4 worm cellular contexts compared by ENCODE assay signal in genomic region chrII:6721581-6721980, ce11.
A peak's percentile ranks its signal among the peaks of the same experiment; 100 is the strongest.
TF ChIP-seq lines count a peak whose summit lies in the region.

No protein-coding gene starts in this region.

TF ChIP-seq in whole organism, L2 larva, 48 proteins besides CTCF, POLR2A, EP300 and RAD21:
- peak; percentile 23 for TF ChIP-seq C34F6.9 (tag; optimal IDR thresholded peaks at IDR 0.05; lab: Kevin White, UChicago)
- no peak for TF ChIP-seq elt-3 (tag; optimal IDR thresholded peaks at IDR 0.05; lab: Kevin White, UChicago)
- peak; percentile 11 for TF ChIP-seq sma-9 (GFP tag; optimal IDR thresholded peaks at IDR 0.05; lab: Kevin White, UChicago)
- no peak for TF ChIP-seq sma-9 (tag; optimal IDR thresholded peaks at IDR 0.05; lab: Kevin White, UChicago)
- TF ChIP-seq lin-13 (GFP tag; optimal IDR thresholded peaks at IDR 0.05; lab: Kevin White, UChicago): peak; percentile 14
- TF ChIP-seq F13H6.1 (tag; optimal IDR thresholded peaks at IDR 0.05; lab: Kevin White, UChicago): peak; percentile 3
- TF ChIP-seq gmeb-1 (tag; optimal IDR thresholded peaks at IDR 0.05; lab: Kevin White, UChicago): peak; percentile 26
- TF ChIP-seq lsy-2 (tag; optimal IDR thresholded peaks at IDR 0.05; lab: Kevin White, UChicago): peak in 1 of 2 experiments; percentile 39
- TF ChIP-seq sma-3 (GFP tag; optimal IDR thresholded peaks at IDR 0.05; lab: Kevin White, UChicago): no peak
- peak; percentile 54 for TF ChIP-seq nhr-129 (tag; optimal IDR thresholded peaks at IDR 0.05; lab: Kevin White, UChicago)
- TF ChIP-seq snpc-4 (tag; optimal IDR thresholded peaks at IDR 0.05; lab: Kevin White, UChicago): peak; percentile 17
- peak; percentile 30 for TF ChIP-seq crh-2 (tag; optimal IDR thresholded peaks at IDR 0.05; lab: Kevin White, UChicago)

TF ChIP-seq in whole organism, L4 larva, 104 proteins besides CTCF, POLR2A, EP300 and RAD21 (continues in another document):
- peak; percentile 21 for TF ChIP-seq spr-1 (tag; optimal IDR thresholded peaks at IDR 0.05; lab: Kevin White, UChicago)
- TF ChIP-seq mes-2 (tag; optimal IDR thresholded peaks at IDR 0.05; lab: Kevin White, UChicago; ENCODE audit: poor library complexity, severe bottlenecking): peak; percentile 50
- TF ChIP-seq ceh-44 (GFP tag; IDR thresholded peaks at IDR 0.05; lab: Robert Waterston, UW): 0 out of 2 replicates have a peak, but pooled peaks have one; percentile 23
- no peak for TF ChIP-seq sdz-12 (GFP tag; optimal IDR thresholded peaks at IDR 0.05; lab: Kevin White, UChicago)
- 0 out of 2 replicates have a peak, but pooled peaks have one; percentile 33 for TF ChIP-seq tra-1 (GFP tag; IDR thresholded peaks at IDR 0.05; lab: Robert Waterston, UW)
- no peak for TF ChIP-seq daf-12 (tag; optimal IDR thresholded peaks at IDR 0.05; lab: Kevin White, UChicago)
- no peak for TF ChIP-seq ama-1 (optimal IDR thresholded peaks at IDR 0.05; lab: Kevin White, UChicago)
- no peak for TF ChIP-seq zip-2 (tag; optimal IDR thresholded peaks at IDR 0.05; lab: Kevin White, UChicago)
- peak; percentile 59; the same call in 1 of the 2 replicates for TF ChIP-seq dmd-9 (GFP tag; IDR thresholded peaks at IDR 0.05; lab: Robert Waterston, UW)
- peak; percentile 32 for TF ChIP-seq nhr-28 (tag; optimal IDR thresholded peaks at IDR 0.05; lab: Kevin White, UChicago)
- TF ChIP-seq unc-130 (GFP tag; optimal IDR thresholded peaks at IDR 0.05; lab: Kevin White, UChicago): peak; percentile 26
- TF ChIP-seq dmd-6 (GFP tag; IDR thresholded peaks at IDR 0.05; lab: Robert Waterston, UW): peak; percentile 43
- TF ChIP-seq nhr-42 (GFP tag; IDR thresholded peaks at IDR 0.05; lab: Robert Waterston, UW): 0 out of 2 replicates have a peak, but pooled peaks have one; percentile 18
- 0 out of 2 replicates have a peak, but pooled peaks have one; percentile 71 for TF ChIP-seq dmd-8 (GFP tag; IDR thresholded peaks at IDR 0.05; lab: Robert Waterston, UW)
- TF ChIP-seq T20F7.1 (GFP tag; optimal IDR thresholded peaks at IDR 0.05; lab: Kevin White, UChicago): no peak
- TF ChIP-seq nhr-41 (GFP tag; IDR thresholded peaks at IDR 0.05; lab: Robert Waterston, UW): peak; percentile 63; the same call in 1 of the 2 replicates
- peak; percentile 27 for TF ChIP-seq mxl-3 (GFP tag; optimal IDR thresholded peaks at IDR 0.05; lab: Kevin White, UChicago)
- TF ChIP-seq madf-5 (GFP tag; IDR thresholded peaks at IDR 0.05; lab: Robert Waterston, UW): 0 out of 4 replicates have a peak, but pooled peaks of 1 of the 2 experiments have one; percentile 58
- peak in 1 of 2 experiments; percentile 4 for TF ChIP-seq hif-1 (tag; optimal IDR thresholded peaks at IDR 0.05; lab: Kevin White, UChicago)
- 0 out of 2 replicates have a peak, but pooled peaks have one; percentile 38 for TF ChIP-seq ctbp-1 (GFP tag; IDR thresholded peaks at IDR 0.05; lab: Robert Waterston, UW)
- TF ChIP-seq ceh-20 (GFP tag; IDR thresholded peaks at IDR 0.05; lab: Robert Waterston, UW): 0 out of 2 replicates have a peak, but pooled peaks have one; percentile 48
- TF ChIP-seq hmg-1.1 (GFP tag; IDR thresholded peaks at IDR 0.05; lab: Robert Waterston, UW): peak; percentile 68
- peak in 1 of 2 experiments; percentile 3 for TF ChIP-seq lsy-2 (tag; optimal IDR thresholded peaks at IDR 0.05; lab: Kevin White, UChicago)
- peak; percentile 35 for TF ChIP-seq mep-1 (tag; optimal IDR thresholded peaks at IDR 0.05; lab: Kevin White, UChicago)

TF ChIP-seq in whole organism, late embryonic, 69 proteins besides CTCF, POLR2A, EP300 and RAD21 (continues in another document):
- TF ChIP-seq zip-5 (tag; optimal IDR thresholded peaks at IDR 0.05; lab: Kevin White, UChicago) (no peak), rnt-1 (tag; optimal IDR thresholded peaks at IDR 0.05; lab: Kevin White, UChicago) (peak; percentile 28), sdc-2 (tag; optimal IDR thresholded peaks at IDR 0.05; lab: Kevin White, UChicago) (no peak), npax-4 (tag; optimal IDR thresholded peaks at IDR 0.05; lab: Kevin White, UChicago) (no peak), sox-2 (GFP tag; IDR thresholded peaks at IDR 0.05; lab: Robert Waterston, UW) (no peak), pag-3 (tag; optimal IDR thresholded peaks at IDR 0.05; lab: Kevin White, UChicago; ENCODE audit: borderline replicate concordance) (no peak), eyg-1 (tag; optimal IDR thresholded peaks at IDR 0.05; lab: Kevin White, UChicago) (no peak), madf-2 (tag; optimal IDR thresholded peaks at IDR 0.05; lab: Kevin White, UChicago) (no peak), mec-3 (tag; optimal IDR thresholded peaks at IDR 0.05; lab: Kevin White, UChicago; ENCODE audit: borderline replicate concordance) (no peak), nhr-11 (tag; optimal IDR thresholded peaks at IDR 0.05; lab: Kevin White, UChicago) (no peak), pat-9 (tag; optimal IDR thresholded peaks at IDR 0.05; lab: Kevin White, UChicago) (no peak), C08G9.2 (tag; optimal IDR thresholded peaks at IDR 0.05; lab: Kevin White, UChicago) (no peak), sox-4 (tag; optimal IDR thresholded peaks at IDR 0.05; lab: Kevin White, UChicago) (no peak), F13H6.1 (tag; optimal IDR thresholded peaks at IDR 0.05; lab: Kevin White, UChicago) (no peak), ceh-30 (tag; optimal IDR thresholded peaks at IDR 0.05; lab: Kevin White, UChicago) (no peak), ceh-6 (GFP tag; optimal IDR thresholded peaks at IDR 0.05; lab: Kevin White, UChicago) (peak; percentile 13), ceh-31 (tag; optimal IDR thresholded peaks at IDR 0.05; lab: Kevin White, UChicago) (peak; percentile 28), elt-4 (tag; optimal IDR thresholded peaks at IDR 0.05; lab: Kevin White, UChicago) (no peak), ttx-3 (tag; optimal IDR thresholded peaks at IDR 0.05; lab: Kevin White, UChicago) (no peak), K02D7.2 (tag; optimal IDR thresholded peaks at IDR 0.05; lab: Kevin White, UChicago) (no peak), hlh-8 (tag; optimal IDR thresholded peaks at IDR 0.05; lab: Kevin White, UChicago) (no peak), ceh-9 (tag; optimal IDR thresholded peaks at IDR 0.05; lab: Kevin White, UChicago) (no peak), gmeb-2 (tag; optimal IDR thresholded peaks at IDR 0.05; lab: Kevin White, UChicago) (peak; percentile 20), hlh-6 (tag; optimal IDR thresholded peaks at IDR 0.05; lab: Kevin White, UChicago) (no peak), tbx-7 (tag; optimal IDR thresholded peaks at IDR 0.05; lab: Kevin White, UChicago) (no peak), ceh-18 (tag; optimal IDR thresholded peaks at IDR 0.05; lab: Kevin White, UChicago) (peak; percentile 15), C38D4.7 (GFP tag; optimal IDR thresholded peaks at IDR 0.05; lab: Kevin White, UChicago) (peak; percentile 39), ceh-22 (tag; optimal IDR thresholded peaks at IDR 0.05; lab: Kevin White, UChicago) (no peak), ref-2 (tag; optimal IDR thresholded peaks at IDR 0.05; lab: Kevin White, UChicago) (peak; percentile 21), elt-2 (tag; optimal IDR thresholded peaks at IDR 0.05; lab: Kevin White, UChicago) (peak; percentile 17)

TF ChIP-seq in whole organism, mixed stage, embryonic, 35 proteins besides CTCF, POLR2A, EP300 and RAD21:
- no peak for TF ChIP-seq ceh-39 (tag; optimal IDR thresholded peaks at IDR 0.05; lab: Kevin White, UChicago)
- no peak for TF ChIP-seq mls-2 (tag; optimal IDR thresholded peaks at IDR 0.05; lab: Kevin White, UChicago)
- peak; percentile 34 for TF ChIP-seq bed-3 (GFP tag; optimal IDR thresholded peaks at IDR 0.05; lab: Kevin White, UChicago)
- peak; percentile 48 for TF ChIP-seq unc-39 (tag; optimal IDR thresholded peaks at IDR 0.05; lab: Kevin White, UChicago)
- TF ChIP-seq flh-1 (GFP tag; optimal IDR thresholded peaks at IDR 0.05; lab: Kevin White, UChicago): no peak
- TF ChIP-seq unc-120 (tag; optimal IDR thresholded peaks at IDR 0.05; lab: Kevin White, UChicago; ENCODE audit: poor library complexity, severe bottlenecking): peak; percentile 41
- peak; percentile 42 for TF ChIP-seq sptf-1 (tag; optimal IDR thresholded peaks at IDR 0.05; lab: Kevin White, UChicago)
- TF ChIP-seq nhr-76 (tag; optimal IDR thresholded peaks at IDR 0.05; lab: Kevin White, UChicago): no peak
- TF ChIP-seq pha-4 (tag; optimal IDR thresholded peaks at IDR 0.05; lab: Kevin White, UChicago): no peak
- TF ChIP-seq mep-1 (tag; optimal IDR thresholded peaks at IDR 0.05; lab: Kevin White, UChicago): peak; percentile 5
- TF ChIP-seq elt-1 (tag; optimal IDR thresholded peaks at IDR 0.05; lab: Kevin White, UChicago; ENCODE audit: borderline replicate concordance, insufficient read depth): no peak
- no peak for TF ChIP-seq cnd-1 (tag; optimal IDR thresholded peaks at IDR 0.05; lab: Kevin White, UChicago)
- no peak for TF ChIP-seq lin-13 (tag; optimal IDR thresholded peaks at IDR 0.05; lab: Kevin White, UChicago)
- TF ChIP-seq snpc-4 (tag; optimal IDR thresholded peaks at IDR 0.05; lab: Kevin White, UChicago): no peak
- TF ChIP-seq lin-32 (GFP tag; optimal IDR thresholded peaks at IDR 0.05; lab: Kevin White, UChicago): no peak
- peak; percentile 30 for TF ChIP-seq drap-1 (GFP tag; optimal IDR thresholded peaks at IDR 0.05; lab: Kevin White, UChicago)
- no peak for TF ChIP-seq hlh-1 (tag; optimal IDR thresholded peaks at IDR 0.05; lab: Kevin White, UChicago)
- peak; percentile 52 for TF ChIP-seq M03D4.4 (tag; optimal IDR thresholded peaks at IDR 0.05; lab: Kevin White, UChicago)
- TF ChIP-seq zip-8 (tag; optimal IDR thresholded peaks at IDR 0.05; lab: Kevin White, UChicago): no peak
